Fruit fly (Drosophila melanogaster): ENCODE results near the gene CG4949.

DNA sequence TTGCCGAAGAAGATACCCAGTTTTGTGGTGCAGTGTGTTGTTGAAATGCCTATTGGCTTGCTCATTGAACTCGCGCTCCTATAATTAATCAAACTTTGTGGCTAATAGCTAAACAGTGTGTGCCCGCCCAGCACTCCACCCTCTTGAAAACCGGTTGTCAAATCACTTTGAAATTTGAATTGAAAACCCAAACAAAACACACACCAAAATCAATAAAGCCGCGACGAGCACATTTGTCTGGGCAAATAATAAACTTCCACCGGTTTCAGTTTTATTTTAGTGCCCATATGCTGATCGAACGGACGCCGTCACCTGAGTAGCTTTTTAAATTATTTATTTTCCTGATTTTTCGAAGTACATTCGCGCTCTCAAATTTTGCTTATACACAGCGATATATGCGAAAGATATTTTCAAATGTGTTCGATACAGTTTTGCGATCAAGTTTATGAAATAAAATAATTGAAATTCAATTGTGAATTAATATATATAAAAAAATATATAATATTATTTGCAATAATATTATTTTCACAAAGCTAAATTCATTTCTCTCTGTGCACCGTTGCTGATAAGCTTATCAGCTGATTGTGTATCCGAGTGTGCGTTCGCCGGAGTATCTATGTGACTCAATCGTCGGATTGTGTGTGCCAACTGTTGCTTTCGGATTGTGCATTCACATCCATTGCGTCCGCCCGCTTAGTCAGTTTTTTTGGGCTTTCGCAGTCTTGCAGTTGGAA, 51.3 kb downstream of the CG4949 start:
- peak; percentile 62; the same call in 1 of the 2 replicates for TF ChIP-seq CG32121 (GFP tag; IDR thresholded peaks at IDR 0.05)
- no peak for TF ChIP-seq EcR (GFP tag; optimal IDR thresholded peaks at IDR 0.05)
- no peak for TF ChIP-seq CG8159 (tag; optimal IDR thresholded peaks at IDR 0.05)
- TF ChIP-seq CG13204 (GFP tag; optimal IDR thresholded peaks at IDR 0.05), result no peak
- TF ChIP-seq fd96Ca (GFP tag; IDR thresholded peaks at IDR 0.05), result no peak
- TF ChIP-seq CG14655 (GFP tag; optimal IDR thresholded peaks at IDR 0.05), result no peak
- peak; percentile 52 for TF ChIP-seq Pif1B (GFP tag; optimal IDR thresholded peaks at IDR 0.05)
- TF ChIP-seq Snoo (tag; optimal IDR thresholded peaks at IDR 0.05), result peak; percentile 17
- no peak for TF ChIP-seq CG9948 (tag; optimal IDR thresholded peaks at IDR 0.05)
- TF ChIP-seq CG8301 (tag; optimal IDR thresholded peaks at IDR 0.05), result peak; percentile 31
- TF ChIP-seq D1 (tag; optimal IDR thresholded peaks at IDR 0.05), result peak; percentile 9
- no peak for TF ChIP-seq CG10348 (GFP tag; IDR thresholded peaks at IDR 0.05)
- TF ChIP-seq Ets98B (GFP tag; IDR thresholded peaks at IDR 0.05), result peak; percentile 61; the same call in 1 of the 2 replicates
- no peak for TF ChIP-seq rn (GFP tag; IDR thresholded peaks at IDR 0.05)
